Fruit fly (Drosophila melanogaster) whole organism, embryonic: ENCODE data around the gene CG8369.
A peak's percentile ranks its signal among the peaks of the same experiment; 100 is the strongest.

ENCODE experiments used
- Atf6 ChIP-seq: fragments of 200-800 bp; sonication (Bioruptor generic); IDR thresholded peaks from 2 replicates; pipeline ENCODE4 v1.3.6; 2022; ENCODE audit warnings: missing biosample characterization, missing genetic modification characterization
- CG10274 ChIP-seq: fragments of 200-800 bp; sonication (Bioruptor generic); optimal IDR thresholded peaks from 3 replicates; lab custom pipeline; 2017; ENCODE audit warnings: missing biosample characterization, mild to moderate bottlenecking, missing genetic modification characterization
- CG10543 ChIP-seq: fragments of 200-800 bp; sonication (Bioruptor generic); optimal IDR thresholded peaks from 3 replicates; lab custom pipeline; 2017; ENCODE audit warnings: missing biosample characterization, mild to moderate bottlenecking, missing genetic modification characterization, moderate library complexity
- CG12155 ChIP-seq: fragments of 200-800 bp; sonication (Bioruptor generic); optimal IDR thresholded peaks from 3 replicates; lab custom pipeline; 2016; ENCODE audit warnings: missing biosample characterization, missing genetic modification characterization
- CG12299 ChIP-seq: fragments of 200-800 bp; sonication (Bioruptor generic); optimal IDR thresholded peaks from 2 replicates; lab custom pipeline; 2018; ENCODE audit warnings: missing biosample characterization, mild to moderate bottlenecking, missing genetic modification characterization
- CG14441 ChIP-seq: fragments of 200-800 bp; sonication (Bioruptor generic); IDR thresholded peaks from 2 replicates; pipeline ENCODE4 v1.3.6; 2022; ENCODE audit warnings: missing biosample characterization, missing genetic modification characterization
- CG15073 ChIP-seq: fragments of 200-800 bp; sonication (Bioruptor generic); optimal IDR thresholded peaks from 2 replicates; lab custom pipeline; 2016; ENCODE audit warnings: missing biosample characterization, missing genetic modification characterization
- CG17802 ChIP-seq: fragments of 200-800 bp; sonication (Bioruptor generic); optimal IDR thresholded peaks from 2 replicates; lab custom pipeline; 2018; ENCODE audit warnings: missing biosample characterization, mild to moderate bottlenecking, missing genetic modification characterization, moderate library complexity
- CG17912 ChIP-seq: fragments of 200-800 bp; sonication (Bioruptor generic); optimal IDR thresholded peaks from 2 replicates; lab custom pipeline; 2018; ENCODE audit warnings: missing biosample characterization, mild to moderate bottlenecking, missing genetic modification characterization
- CG18476 ChIP-seq: fragments of 200-800 bp; sonication (Bioruptor generic); optimal IDR thresholded peaks from 2 replicates; lab custom pipeline; 2016; ENCODE audit warnings: missing biosample characterization, mild to moderate bottlenecking, missing genetic modification characterization
- CG2889 ChIP-seq: fragments of 200-800 bp; sonication (Bioruptor generic); IDR thresholded peaks from 3 replicates; pipeline ENCODE4 v1.3.6; 2022; ENCODE audit warnings: missing biosample characterization, missing genetic modification characterization
- CG32532 ChIP-seq: fragments of 200-800 bp; sonication (Bioruptor generic); IDR thresholded peaks from 2 replicates; pipeline ENCODE4 v1.3.6; 2022; ENCODE audit warnings: missing biosample characterization, missing genetic modification characterization
- CG33213 ChIP-seq: fragments of 200-800 bp; sonication (Bioruptor generic); optimal IDR thresholded peaks from 3 replicates; lab custom pipeline; 2016; ENCODE audit warnings: missing biosample characterization, missing genetic modification characterization
- CG3407 ChIP-seq: fragments of 200-800 bp; sonication (Bioruptor generic); optimal IDR thresholded peaks from 2 replicates; lab custom pipeline; 2018; ENCODE audit warnings: missing biosample characterization, mild to moderate bottlenecking, missing genetic modification characterization
- CG34422 ChIP-seq: fragments of 200-800 bp; sonication (Bioruptor generic); IDR thresholded peaks from 3 replicates; pipeline ENCODE4 v1.3.6; 2022; ENCODE audit warnings: missing biosample characterization, missing genetic modification characterization
- CG6654 ChIP-seq: fragments of 200-800 bp; sonication (Bioruptor generic); optimal IDR thresholded peaks from 2 replicates; lab custom pipeline; 2017; ENCODE audit warnings: missing biosample characterization, mild to moderate bottlenecking, missing genetic modification characterization
- CG7372 ChIP-seq: fragments of 200-800 bp; sonication (Bioruptor generic); IDR thresholded peaks from 2 replicates; pipeline ENCODE4 v1.3.6; 2022; ENCODE audit warnings: missing biosample characterization, missing genetic modification characterization
- CG8290 ChIP-seq, 3 experiments: fragments of 200-800 bp; sonication (Bioruptor generic); optimal IDR thresholded peaks; 2 replicates each; lab custom pipeline; 2016 to 2019; ENCODE audit warnings: missing biosample characterization in 3 of 3, missing genetic modification characterization in 3 of 3, mild to moderate bottlenecking in 2 of 3, moderate library complexity in 1 of 3
- Dfd ChIP-seq, 2 experiments: fragments of >200 bp; optimal IDR thresholded peaks; 2 replicates each; lab custom pipeline; 2017; ENCODE audit warnings: missing biosample characterization in 2 of 2, missing genetic modification characterization in 2 of 2
- HHEX ChIP-seq: fragments of 200-800 bp; sonication (Bioruptor generic); optimal IDR thresholded peaks from 3 replicates; lab custom pipeline; 2017; ENCODE audit warnings: missing biosample characterization, mild to moderate bottlenecking, missing genetic modification characterization, missing genetic modification reagents
- HLH3B ChIP-seq: fragments of 200-800 bp; sonication (Bioruptor generic); IDR thresholded peaks from 2 replicates; pipeline ENCODE4 v1.3.6; 2022; ENCODE audit warnings: missing biosample characterization, missing genetic modification characterization
- HmgZ ChIP-seq: fragments of 200-800 bp; sonication (Bioruptor generic); optimal IDR thresholded peaks from 2 replicates; lab custom pipeline; 2018; ENCODE audit warnings: missing biosample characterization, mild to moderate bottlenecking, missing genetic modification characterization
- Hr39 ChIP-seq: fragments of >200 bp; optimal IDR thresholded peaks from 2 replicates; lab custom pipeline; 2017
- Med ChIP-seq: fragments of 200-800 bp; sonication (Bioruptor generic); peaks from one replicate; lab custom pipeline; 2016; ENCODE audit warnings: missing biosample characterization, missing genetic modification characterization, mild to moderate bottlenecking, inconsistent platforms, moderate library complexity
- Mes4 ChIP-seq: fragments of 200-800 bp; sonication (Bioruptor generic); optimal IDR thresholded peaks from 2 replicates; lab custom pipeline; 2016; ENCODE audit warnings: missing biosample characterization, missing genetic modification characterization
- Oli ChIP-seq: fragments of 200-800 bp; sonication (Bioruptor generic); optimal IDR thresholded peaks from 2 replicates; lab custom pipeline; 2018; ENCODE audit warnings: missing biosample characterization, mild to moderate bottlenecking, missing genetic modification characterization, moderate library complexity
- Ptx1 ChIP-seq: fragments of 200-800 bp; sonication (Bioruptor generic); IDR thresholded peaks from 2 replicates; pipeline ENCODE4 v1.3.6; 2022; ENCODE audit warnings: missing biosample characterization, missing genetic modification characterization
- Sry-δ ChIP-seq: fragments of 200-800 bp; sonication (Bioruptor generic); optimal IDR thresholded peaks from 2 replicates; lab custom pipeline; 2016; ENCODE audit warnings: missing biosample characterization, missing genetic modification characterization
- Taf1 ChIP-seq: fragments of 200-800 bp; sonication (Bioruptor generic); IDR thresholded peaks from 2 replicates; pipeline ENCODE4 v1.3.6; 2022; ENCODE audit warnings: missing biosample characterization, missing genetic modification characterization
- abd-A ChIP-seq: fragments of 200-800 bp; sonication (Bioruptor generic); optimal IDR thresholded peaks from 3 replicates; lab custom pipeline; 2019; ENCODE audit warnings: missing biosample characterization, mild to moderate bottlenecking, missing genetic modification characterization, moderate library complexity
- ac ChIP-seq: fragments of 200-800 bp; sonication (Bioruptor generic); optimal IDR thresholded peaks from 3 replicates; lab custom pipeline; 2017; ENCODE audit warnings: missing biosample characterization, mild to moderate bottlenecking, missing genetic modification characterization
- bab2 ChIP-seq: fragments of 200-800 bp; sonication (Bioruptor generic); optimal IDR thresholded peaks from 2 replicates; lab custom pipeline; 2016; ENCODE audit warnings: missing biosample characterization, missing genetic modification characterization
- bbx ChIP-seq: fragments of 200-800 bp; sonication (Bioruptor generic); IDR thresholded peaks from 2 replicates; pipeline ENCODE4 v1.3.6; 2022; ENCODE audit warnings: missing biosample characterization, missing genetic modification characterization; ENCODE audit not compliant: partially characterized antibody
- crc ChIP-seq: fragments of 200-800 bp; sonication (Bioruptor generic); optimal IDR thresholded peaks from 2 replicates; lab custom pipeline; 2016; ENCODE audit warnings: missing biosample characterization, missing genetic modification characterization
- disco-r ChIP-seq: fragments of 200-800 bp; sonication (Bioruptor generic); optimal IDR thresholded peaks from 2 replicates; lab custom pipeline; 2016; ENCODE audit warnings: missing biosample characterization, missing genetic modification characterization
- exex ChIP-seq: fragments of 200-800 bp; sonication (Bioruptor generic); optimal IDR thresholded peaks from 4 replicates; lab custom pipeline; 2018; ENCODE audit warnings: missing biosample characterization, mild to moderate bottlenecking, missing genetic modification characterization, moderate library complexity
- fru ChIP-seq: fragments of >200 bp; optimal IDR thresholded peaks from 2 replicates; lab custom pipeline; 2017
- gem ChIP-seq: fragments of 200-800 bp; sonication (Bioruptor generic); optimal IDR thresholded peaks from 2 replicates; lab custom pipeline; 2019; ENCODE audit warnings: missing biosample characterization, mild to moderate bottlenecking, missing genetic modification characterization, moderate library complexity
- gfzf ChIP-seq: fragments of 200-800 bp; sonication (Bioruptor generic); optimal IDR thresholded peaks from 2 replicates; lab custom pipeline; 2016; ENCODE audit warnings: missing biosample characterization, mild to moderate bottlenecking, missing genetic modification characterization, moderate library complexity
- gsb ChIP-seq: fragments of 200-800 bp; sonication (Bioruptor generic); IDR thresholded peaks from 2 replicates; pipeline ENCODE4 v1.3.6; 2022; ENCODE audit warnings: missing biosample characterization, missing genetic modification characterization
- ham ChIP-seq: fragments of 200-800 bp; sonication (Bioruptor generic); IDR thresholded peaks from 2 replicates; pipeline ENCODE4 v1.3.6; 2022; ENCODE audit warnings: missing biosample characterization, missing genetic modification characterization
- lilli ChIP-seq: fragments of 200-800 bp; sonication (Bioruptor generic); optimal IDR thresholded peaks from 3 replicates; lab custom pipeline; 2016; ENCODE audit warnings: missing biosample characterization, missing genetic modification characterization
- mld ChIP-seq: fragments of 200-800 bp; sonication (Bioruptor generic); IDR thresholded peaks from 3 replicates; pipeline ENCODE4 v1.3.6; 2022; ENCODE audit warnings: missing biosample characterization, missing genetic modification characterization; ENCODE audit not compliant: partially characterized antibody
- pb ChIP-seq: fragments of 200-800 bp; sonication (Bioruptor generic); optimal IDR thresholded peaks from 3 replicates; lab custom pipeline; 2016; ENCODE audit warnings: missing biosample characterization, missing genetic modification characterization
- ranshi ChIP-seq: fragments of 200-800 bp; sonication (Bioruptor generic); IDR thresholded peaks from 2 replicates; pipeline ENCODE4 v1.3.6; 2022; ENCODE audit warnings: missing biosample characterization, missing genetic modification characterization
- ro ChIP-seq: fragments of 200-800 bp; sonication (Bioruptor generic); IDR thresholded peaks from 2 replicates; pipeline ENCODE4 v1.3.6; 2022; ENCODE audit warnings: missing biosample characterization, missing genetic modification characterization
- shn ChIP-seq: fragments of 200-800 bp; sonication (Bioruptor generic); optimal IDR thresholded peaks from 3 replicates; lab custom pipeline; 2016; ENCODE audit warnings: missing biosample characterization, missing genetic modification characterization
- stwl ChIP-seq: fragments of 200-800 bp; sonication (Bioruptor generic); optimal IDR thresholded peaks from 3 replicates; lab custom pipeline; 2018; ENCODE audit warnings: missing biosample characterization, mild to moderate bottlenecking, missing genetic modification characterization, moderate library complexity
- zen2 ChIP-seq: fragments of 200-800 bp; sonication (Bioruptor generic); IDR thresholded peaks from 3 replicates; pipeline ENCODE4 v1.3.6; 2022; ENCODE audit warnings: missing biosample characterization, missing genetic modification characterization; ENCODE audit not compliant: partially characterized antibody

Gene CG8369

dm6 chr3R:8810397-8811184, 11.2 kb upstream of the CG8369 start (continued):
- TF ChIP-seq gem (tag; lab: Kevin White, UChicago), result peak; percentile 69
- TF ChIP-seq Atf6 (GFP tag; lab: Robert Waterston, UW), result peak; percentile 85
- TF ChIP-seq CG18476 (GFP tag; lab: Kevin White, UChicago), result peak; percentile 63
- TF ChIP-seq CG34422 (GFP tag; lab: Robert Waterston, UW), result peak; percentile 33; the same call in 1 of the 3 replicates
- TF ChIP-seq stwl, result peak; percentile 3
- peak; percentile 66 for TF ChIP-seq CG14441
- TF ChIP-seq disco-r (GFP tag; lab: Kevin White, UChicago), result peak; percentile 80
- TF ChIP-seq ham (GFP tag; lab: Robert Waterston, UW), result no peak
- TF ChIP-seq CG12299, result peak; percentile 93
- peak; percentile 98 for TF ChIP-seq CG17912 (GFP tag; lab: Kevin White, UChicago)
- TF ChIP-seq bab2, result peak; percentile 23
- no peak for TF ChIP-seq CG12155 (GFP tag; lab: Kevin White, UChicago)
- TF ChIP-seq lilli (GFP tag; lab: Kevin White, UChicago), result peak; percentile 45
- no peak for TF ChIP-seq Hr39
- TF ChIP-seq mld (GFP tag; lab: Robert Waterston, UW), result no peak
- TF ChIP-seq Taf1 (GFP tag; lab: Robert Waterston, UW), result 0 out of 2 replicates have a peak, but pooled peaks have one; percentile 44
- TF ChIP-seq CG33213 (GFP tag; lab: Kevin White, UChicago), result peak; percentile 84
- TF ChIP-seq CG10274 (GFP tag; lab: Kevin White, UChicago), result peak; percentile 30
- peak; percentile 15 for TF ChIP-seq Sry-δ (GFP tag; lab: Kevin White, UChicago)
- TF ChIP-seq fru (lab: Kevin White, UChicago), result no peak
- TF ChIP-seq Dfd (GFP tag; optimal IDR thresholded peaks at IDR 0.05; lab: Kevin White, UChicago), result no peak
- peak; percentile 36 for TF ChIP-seq pb (GFP tag; lab: Kevin White, UChicago)
- TF ChIP-seq CG2889 (GFP tag; lab: Robert Waterston, UW), result peak; percentile 43; the same call in 2 of the 3 replicates
- no peak for TF ChIP-seq Oli (tag; lab: Kevin White, UChicago)
- TF ChIP-seq ac (GFP tag; lab: Kevin White, UChicago), result peak; percentile 88
- no peak for TF ChIP-seq zen2 (GFP tag; lab: Robert Waterston, UW)
- TF ChIP-seq ranshi (GFP tag; lab: Robert Waterston, UW), result peak; percentile 78; the same call in 1 of the 2 replicates
- TF ChIP-seq gsb, result peak; percentile 69
- peak; percentile 82 for TF ChIP-seq Mes4 (GFP tag; lab: Kevin White, UChicago)
- TF ChIP-seq crc, result no peak
- peak; percentile 80 for TF ChIP-seq abd-A
- TF ChIP-seq HLH3B (GFP tag; lab: Robert Waterston, UW), result peak; percentile 74; the same call in 1 of the 2 replicates
- TF ChIP-seq CG15073 (GFP tag; lab: Kevin White, UChicago), result peak; percentile 5
- TF ChIP-seq bbx, result no peak
- TF ChIP-seq CG10543 (GFP tag; lab: Kevin White, UChicago), result peak; percentile 98
- TF ChIP-seq shn (GFP tag; lab: Kevin White, UChicago), result peak; percentile 23
- TF ChIP-seq CG17802 (tag; lab: Kevin White, UChicago), result peak; percentile 25
- peak; percentile 97 for TF ChIP-seq HmgZ (tag; lab: Kevin White, UChicago)
- no peak for TF ChIP-seq ro (GFP tag; lab: Robert Waterston, UW)
- TF ChIP-seq gfzf (GFP tag; lab: Kevin White, UChicago), result no peak
- TF ChIP-seq Ptx1 (GFP tag; lab: Robert Waterston, UW), result peak; percentile 77
- TF ChIP-seq CG7372 (GFP tag; lab: Robert Waterston, UW), result peak; percentile 52
- peak; percentile 93 for TF ChIP-seq CG3407 (GFP tag; lab: Kevin White, UChicago)
- TF ChIP-seq HHEX (GFP tag; lab: Kevin White, UChicago), result peak; percentile 93
- TF ChIP-seq CG8290 (GFP tag; optimal IDR thresholded peaks at IDR 0.05; lab: Kevin White, UChicago), result peak; percentile 62
- TF ChIP-seq CG8290 (tag; optimal IDR thresholded peaks at IDR 0.05; lab: Kevin White, UChicago), result peak; percentile 95 to 98
- peak; percentile 19 for TF ChIP-seq CG6654 (GFP tag; lab: Kevin White, UChicago)
- peak; percentile 84 for TF ChIP-seq CG32532 (GFP tag; lab: Robert Waterston, UW)
- TF ChIP-seq exex (tag; lab: Kevin White, UChicago), result peak; percentile 99
- peak; percentile 94 for TF ChIP-seq Med (GFP tag; lab: Kevin White, UChicago)
